Fruit fly (Drosophila melanogaster) whole organism, embryonic: ENCODE results near the gene CG42324.

Experiments
- Bdp1 ChIP-seq: fragments of 200-800 bp; sonication (Bioruptor generic); optimal IDR thresholded peaks from 3 replicates; lab custom pipeline; 2016; ENCODE audit warnings: missing biosample characterization, missing genetic modification characterization
- Blimp-1 ChIP-seq: fragments of 200-800 bp; sonication (Bioruptor generic); optimal IDR thresholded peaks from 3 replicates; lab custom pipeline; 2018; ENCODE audit warnings: missing biosample characterization, missing genetic modification characterization, mild to moderate bottlenecking, moderate library complexity, missing genetic modification reagents
- CG10209 ChIP-seq: fragments of 200-800 bp; sonication (Bioruptor generic); optimal IDR thresholded peaks from 3 replicates; lab custom pipeline; 2017; ENCODE audit warnings: missing biosample characterization, mild to moderate bottlenecking, missing genetic modification characterization, missing genetic modification reagents
- CG11093 ChIP-seq: fragments of 200-800 bp; sonication (Bioruptor generic); IDR thresholded peaks from 3 replicates; pipeline ENCODE4 v1.3.6; 2022; ENCODE audit warnings: missing biosample characterization, missing genetic modification characterization
- CG11247 ChIP-seq: fragments of 200-800 bp; sonication (Bioruptor generic); IDR thresholded peaks from 2 replicates; pipeline ENCODE4 v1.3.6; 2022; ENCODE audit warnings: missing biosample characterization, missing genetic modification characterization
- CG13296 ChIP-seq: fragments of 200-800 bp; sonication (Bioruptor generic); optimal IDR thresholded peaks from 3 replicates; lab custom pipeline; 2018; ENCODE audit warnings: missing biosample characterization, mild to moderate bottlenecking, missing genetic modification characterization
- CG14014 ChIP-seq: fragments of 200-800 bp; sonication (Bioruptor generic); IDR thresholded peaks from 2 replicates; pipeline ENCODE4 v1.3.6; 2022; ENCODE audit warnings: missing biosample characterization, missing genetic modification characterization
- CG15011 ChIP-seq: fragments of 200-800 bp; sonication (Bioruptor generic); optimal IDR thresholded peaks from 3 replicates; lab custom pipeline; 2018; ENCODE audit warnings: missing biosample characterization, mild to moderate bottlenecking, missing genetic modification characterization
- CG15696 ChIP-seq: fragments of 200-800 bp; sonication (Bioruptor generic); optimal IDR thresholded peaks from 2 replicates; lab custom pipeline; 2019; ENCODE audit warnings: missing biosample characterization, mild to moderate bottlenecking, missing genetic modification characterization, moderate library complexity
- CG1602 ChIP-seq: fragments of 200-800 bp; sonication (Bioruptor generic); optimal IDR thresholded peaks from 3 replicates; lab custom pipeline; 2016; ENCODE audit warnings: missing biosample characterization, missing genetic modification characterization
- CG1603 ChIP-seq: fragments of 200-800 bp; sonication (Bioruptor generic); optimal IDR thresholded peaks from 2 replicates; lab custom pipeline; 2019; ENCODE audit warnings: missing biosample characterization, mild to moderate bottlenecking, missing genetic modification characterization, moderate library complexity
- CG17361 ChIP-seq: fragments of 200-800 bp; sonication (Bioruptor generic); IDR thresholded peaks from 3 replicates; pipeline ENCODE4 v1.3.6; 2022; ENCODE audit warnings: missing biosample characterization, missing genetic modification characterization
- CG17385 ChIP-seq: fragments of 200-800 bp; sonication (Bioruptor generic); optimal IDR thresholded peaks from 3 replicates; lab custom pipeline; 2018; ENCODE audit warnings: missing biosample characterization, mild to moderate bottlenecking, missing genetic modification characterization
- CG18619 ChIP-seq: fragments of 200-800 bp; sonication (Bioruptor generic); optimal IDR thresholded peaks from 3 replicates; lab custom pipeline; 2017; ENCODE audit warnings: missing biosample characterization, mild to moderate bottlenecking, missing genetic modification characterization
- CG2116 ChIP-seq: fragments of 200-800 bp; sonication (Bioruptor generic); optimal IDR thresholded peaks from 3 replicates; lab custom pipeline; 2018; ENCODE audit warnings: missing biosample characterization, mild to moderate bottlenecking, missing genetic modification characterization
- CG6791 ChIP-seq: fragments of 200-800 bp; sonication (Bioruptor generic); IDR thresholded peaks from 3 replicates; pipeline ENCODE4 v1.3.6; 2022; ENCODE audit warnings: missing biosample characterization, missing genetic modification characterization; ENCODE audit not compliant: partially characterized antibody
- CG7357 ChIP-seq: fragments of 200-800 bp; sonication (Bioruptor generic); IDR thresholded peaks from 3 replicates; pipeline ENCODE4 v1.3.6; 2022; ENCODE audit warnings: missing biosample characterization, missing genetic modification characterization
- CG7839 ChIP-seq: fragments of 200-800 bp; sonication (Bioruptor generic); optimal IDR thresholded peaks from 3 replicates; lab custom pipeline; 2018; ENCODE audit warnings: missing biosample characterization, mild to moderate bottlenecking, missing genetic modification characterization, moderate library complexity
- CG7963 ChIP-seq: fragments of 200-800 bp; sonication (Bioruptor generic); IDR thresholded peaks from 3 replicates; pipeline ENCODE4 v1.3.6; 2022; ENCODE audit warnings: missing biosample characterization, missing genetic modification characterization; ENCODE audit not compliant: partially characterized antibody
- CG9215 ChIP-seq: fragments of 200-800 bp; sonication (Bioruptor generic); IDR thresholded peaks from 2 replicates; pipeline ENCODE4 v1.3.6; 2022; ENCODE audit warnings: missing biosample characterization, missing genetic modification characterization
- CkIIα-i1 ChIP-seq: fragments of 200-800 bp; sonication (Bioruptor generic); IDR thresholded peaks from 2 replicates; pipeline ENCODE4 v1.3.6; 2022; ENCODE audit warnings: missing biosample characterization, missing genetic modification characterization
- Dfd ChIP-seq, 2 experiments: fragments of >200 bp; optimal IDR thresholded peaks; 2 replicates each; lab custom pipeline; 2017; ENCODE audit warnings: missing biosample characterization in 2 of 2, missing genetic modification characterization in 2 of 2
- Dip3 ChIP-seq: fragments of 200-800 bp; sonication (Bioruptor generic); optimal IDR thresholded peaks from 3 replicates; lab custom pipeline; 2016; ENCODE audit warnings: missing biosample characterization, missing genetic modification characterization
- Gug ChIP-seq: fragments of 200-800 bp; sonication (Bioruptor generic); IDR thresholded peaks from 4 replicates; pipeline ENCODE4 v1.3.6; 2022; ENCODE audit warnings: missing biosample characterization, missing genetic modification characterization
- Hey ChIP-seq: fragments of 200-800 bp; sonication (Bioruptor generic); optimal IDR thresholded peaks from 3 replicates; lab custom pipeline; 2018; ENCODE audit warnings: missing biosample characterization, mild to moderate bottlenecking, missing genetic modification characterization
- HmgZ ChIP-seq: fragments of 200-800 bp; sonication (Bioruptor generic); optimal IDR thresholded peaks from 2 replicates; lab custom pipeline; 2018; ENCODE audit warnings: missing biosample characterization, mild to moderate bottlenecking, missing genetic modification characterization
- PHDP ChIP-seq: fragments of 200-800 bp; sonication (Bioruptor generic); optimal IDR thresholded peaks from 3 replicates; lab custom pipeline; 2018; ENCODE audit warnings: missing biosample characterization, mild to moderate bottlenecking, missing genetic modification characterization, moderate library complexity
- Rfx ChIP-seq: fragments of 200-800 bp; sonication (Bioruptor generic); IDR thresholded peaks from 2 replicates; pipeline ENCODE4 v1.3.6; 2022; ENCODE audit warnings: missing biosample characterization, missing genetic modification characterization
- Taf1 ChIP-seq: fragments of 200-800 bp; sonication (Bioruptor generic); IDR thresholded peaks from 2 replicates; pipeline ENCODE4 v1.3.6; 2022; ENCODE audit warnings: missing biosample characterization, missing genetic modification characterization
- aop ChIP-seq: fragments of 200-800 bp; sonication (Bioruptor generic); IDR thresholded peaks from 2 replicates; pipeline ENCODE4 v1.3.6; 2022; ENCODE audit warnings: missing biosample characterization, missing genetic modification characterization
- chn ChIP-seq: fragments of 200-800 bp; sonication (Bioruptor generic); optimal IDR thresholded peaks from 2 replicates; lab custom pipeline; 2016; ENCODE audit warnings: missing biosample characterization, missing genetic modification characterization
- ci ChIP-seq: fragments of 200-800 bp; sonication (Bioruptor generic); IDR thresholded peaks from 3 replicates; pipeline ENCODE4 v1.3.6; 2022; ENCODE audit warnings: missing biosample characterization, missing genetic modification characterization
- exex ChIP-seq: fragments of 200-800 bp; sonication (Bioruptor generic); optimal IDR thresholded peaks from 4 replicates; lab custom pipeline; 2018; ENCODE audit warnings: missing biosample characterization, mild to moderate bottlenecking, missing genetic modification characterization, moderate library complexity
- eyg ChIP-seq: fragments of 200-800 bp; sonication (Bioruptor generic); optimal IDR thresholded peaks from 3 replicates; lab custom pipeline; 2016; ENCODE audit warnings: missing biosample characterization, missing genetic modification characterization
- fd102C ChIP-seq: fragments of 200-800 bp; sonication (Bioruptor generic); optimal IDR thresholded peaks from 2 replicates; lab custom pipeline; 2018; ENCODE audit warnings: missing biosample characterization, mild to moderate bottlenecking, missing genetic modification characterization, moderate library complexity
- fd96Cb ChIP-seq: fragments of 200-800 bp; sonication (Bioruptor generic); optimal IDR thresholded peaks from 2 replicates; lab custom pipeline; 2018; ENCODE audit warnings: missing biosample characterization, mild to moderate bottlenecking, missing genetic modification characterization, moderate library complexity
- gce ChIP-seq: fragments of 200-800 bp; sonication (Bioruptor generic); IDR thresholded peaks from 3 replicates; pipeline ENCODE4 v1.3.6; 2022; ENCODE audit warnings: missing biosample characterization, missing genetic modification characterization
- gcm2 ChIP-seq: fragments of 200-800 bp; sonication (Bioruptor generic); optimal IDR thresholded peaks from 2 replicates; lab custom pipeline; 2016; ENCODE audit warnings: missing biosample characterization, missing genetic modification characterization
- gsb-n ChIP-seq: fragments of 200-800 bp; sonication (Bioruptor generic); optimal IDR thresholded peaks from 3 replicates; lab custom pipeline; 2018; ENCODE audit warnings: missing biosample characterization, mild to moderate bottlenecking, missing genetic modification characterization
- ham ChIP-seq: fragments of 200-800 bp; sonication (Bioruptor generic); IDR thresholded peaks from 2 replicates; pipeline ENCODE4 v1.3.6; 2022; ENCODE audit warnings: missing biosample characterization, missing genetic modification characterization
- ken ChIP-seq: fragments of 200-800 bp; sonication (Bioruptor generic); IDR thresholded peaks from 3 replicates; pipeline ENCODE4 v1.3.6; 2022; ENCODE audit warnings: missing biosample characterization, missing genetic modification characterization
- mam ChIP-seq: fragments of 200-800 bp; sonication (Bioruptor generic); optimal IDR thresholded peaks from 3 replicates; lab custom pipeline; 2016; ENCODE audit warnings: missing biosample characterization, missing genetic modification characterization
- onecut ChIP-seq: fragments of 200-800 bp; sonication (Bioruptor generic); IDR thresholded peaks from 2 replicates; pipeline ENCODE4 v1.3.6; 2022; ENCODE audit warnings: missing biosample characterization, missing genetic modification characterization
- prd ChIP-seq, 3 experiments: fragments of >200 bp in 2 of 3; fragments of 200-800 bp in 1 of 3; sonication (Bioruptor generic) in 1 of 3; optimal IDR thresholded peaks in 2 of 3; IDR thresholded peaks in 1 of 3; 2 replicates in 2 of 3; 3 replicates in 1 of 3; pipeline versions ENCODE4 v1.3.6 to Lab custom; 2017 to 2022; ENCODE audit warnings: missing biosample characterization in 1 of 3, missing genetic modification characterization in 1 of 3
- sens ChIP-seq: fragments of 200-800 bp; sonication (Bioruptor generic); peaks from one replicate; lab custom pipeline; 2016; ENCODE audit warnings: missing biosample characterization, missing genetic modification characterization
- sisA ChIP-seq: fragments of 200-800 bp; sonication (Bioruptor generic); IDR thresholded peaks from 2 replicates; pipeline ENCODE4 v1.3.6; 2022; ENCODE audit warnings: missing biosample characterization, missing genetic modification characterization
- sr ChIP-seq: fragments of 200-800 bp; sonication (Bioruptor generic); IDR thresholded peaks from 3 replicates; pipeline ENCODE4 v1.3.6; 2022; ENCODE audit warnings: missing biosample characterization, missing genetic modification characterization
- stc ChIP-seq: fragments of 200-800 bp; sonication (Bioruptor generic); IDR thresholded peaks from 2 replicates; pipeline ENCODE4 v1.3.6; 2022; ENCODE audit warnings: missing biosample characterization, missing genetic modification characterization
- tap ChIP-seq: fragments of 200-800 bp; optimal IDR thresholded peaks from 3 replicates; lab custom pipeline; 2019; ENCODE audit warnings: missing biosample characterization, mild to moderate bottlenecking, missing genetic modification characterization, moderate library complexity
- tgo ChIP-seq: fragments of 200-800 bp; sonication (Bioruptor generic); IDR thresholded peaks from 3 replicates; pipeline ENCODE4 v1.3.6; 2022; ENCODE audit warnings: missing biosample characterization, missing genetic modification characterization
- tx ChIP-seq: fragments of 200-800 bp; sonication (Bioruptor generic); optimal IDR thresholded peaks from 2 replicates; lab custom pipeline; 2016; ENCODE audit warnings: missing biosample characterization, missing genetic modification characterization

Gene CG42324

dm6 chr3L:3434882-3435281, 37.4 kb upstream of the CG42324 start (continued):
- TF ChIP-seq eyg (GFP tag; lab: Kevin White, UChicago) (no peak), sens (GFP tag; lab: Kevin White, UChicago) (peak; percentile 74), Blimp-1 (GFP tag; lab: Kevin White, UChicago) (peak; percentile 61), ham (GFP tag; lab: Robert Waterston, UW) (no peak), prd (optimal IDR thresholded peaks at IDR 0.05; lab: Kevin White, UChicago) (no peak), prd (GFP tag; IDR thresholded peaks at IDR 0.05; lab: Robert Waterston, UW) (peak; percentile 59), sr (GFP tag; lab: Robert Waterston, UW) (peak; percentile 82), Gug (GFP tag; lab: Robert Waterston, UW) (no peak), sisA (peak; percentile 29; the same call in 1 of the 2 replicates), CG17385 (GFP tag; lab: Kevin White, UChicago) (peak; percentile 30), mam (no peak), CG15011 (GFP tag; lab: Kevin White, UChicago) (peak; percentile 2), CG15696 (tag; lab: Kevin White, UChicago) (no peak), Taf1 (0 out of 2 replicates have a peak, but pooled peaks have one; percentile 39), ken (peak; percentile 50; the same call in 1 of the 3 replicates), Rfx (GFP tag; lab: Robert Waterston, UW) (peak; percentile 53), tgo (GFP tag; lab: Robert Waterston, UW) (no peak), ci (GFP tag; lab: Robert Waterston, UW) (peak; percentile 85), PHDP (tag; lab: Kevin White, UChicago) (peak; percentile 49), tap (tag; lab: Kevin White, UChicago) (peak; percentile 5), CG9215 (GFP tag; lab: Robert Waterston, UW) (peak; percentile 13; the same call in 1 of the 2 replicates), CG7357 (GFP tag; lab: Robert Waterston, UW) (no peak), CG17361 (GFP tag; lab: Robert Waterston, UW) (0 out of 3 replicates have a peak, but pooled peaks have one; percentile 29), CG7839 (peak; percentile 34), gcm2 (GFP tag; lab: Kevin White, UChicago) (no peak), CG13296 (GFP tag; lab: Kevin White, UChicago) (no peak), CG1603 (tag; lab: Kevin White, UChicago) (peak; percentile 17), stc (GFP tag; lab: Robert Waterston, UW) (no peak), CG7963 (GFP tag; lab: Robert Waterston, UW) (no peak), Bdp1 (no peak), gce (GFP tag; lab: Robert Waterston, UW) (0 out of 3 replicates have a peak, but pooled peaks have one; percentile 14), gsb-n (tag; lab: Kevin White, UChicago) (peak; percentile 21), chn (GFP tag; lab: Kevin White, UChicago) (no peak), fd102C (no peak), CG6791 (GFP tag; lab: Robert Waterston, UW) (no peak), Hey (tag; lab: Kevin White, UChicago) (no peak), CG1602 (GFP tag; lab: Kevin White, UChicago) (no peak), CG18619 (peak; percentile 27), CG2116 (GFP tag; lab: Kevin White, UChicago) (no peak), Dfd (GFP tag; optimal IDR thresholded peaks at IDR 0.05; lab: Kevin White, UChicago) (no peak), CG10209 (GFP tag; lab: Kevin White, UChicago) (peak; percentile 14), aop (GFP tag; lab: Robert Waterston, UW) (no peak), HmgZ (tag; lab: Kevin White, UChicago) (no peak), exex (tag; lab: Kevin White, UChicago) (no peak), Dip3 (no peak), tx (GFP tag; lab: Kevin White, UChicago) (no peak), fd96Cb (peak; percentile 17), CG14014 (GFP tag; lab: Robert Waterston, UW) (no peak; the same call in 1 of the 2 replicates), onecut (GFP tag; lab: Robert Waterston, UW) (0 out of 2 replicates have a peak, but pooled peaks have one; percentile 8), CG11093 (GFP tag; lab: Robert Waterston, UW) (peak; percentile 45; the same call in 1 of the 3 replicates), CG11247 (peak; percentile 50; the same call in 1 of the 2 replicates), CkIIα-i1 (GFP tag; lab: Robert Waterston, UW) (no peak)
